Worm (Caenorhabditis elegans) whole organism, early embryonic: Measurements from ENCODE around the gene F15B9.10.

Experiments
- B0310.2 ChIP-seq: sonication (generic microtip); optimal IDR thresholded peaks from 2 replicates; lab custom pipeline; 2016; ENCODE audit warnings: mild to moderate bottlenecking, missing genetic modification characterization, missing compliant biosample characterization
- F13C5.2 ChIP-seq: sonication (generic microtip); optimal IDR thresholded peaks from 2 replicates; lab custom pipeline; 2017; ENCODE audit warnings: mild to moderate bottlenecking, missing genetic modification characterization, inconsistent platforms, missing compliant biosample characterization
- aly-1 ChIP-seq: sonication (generic microtip); optimal IDR thresholded peaks from 2 replicates; lab custom pipeline; 2016; ENCODE audit warnings: missing genetic modification characterization, missing compliant biosample characterization
- ama-1 ChIP-seq: fragments of 150-350 bp; optimal IDR thresholded peaks from 2 replicates; lab custom pipeline; 2014
- ceh-13 ChIP-seq: fragments of 200-800 bp; sonication (Bioruptor generic); optimal IDR thresholded peaks from 2 replicates; lab custom pipeline; 2018; ENCODE audit warnings: mild to moderate bottlenecking, missing genetic modification characterization, missing compliant biosample characterization
- ets-7 ChIP-seq: sonication (generic microtip); optimal IDR thresholded peaks from 2 replicates; lab custom pipeline; 2016; ENCODE audit warnings: missing genotype, missing genetic modification characterization, missing compliant biosample characterization
- flt-1 ChIP-seq: fragments of 200-800 bp; sonication (Bioruptor generic); IDR thresholded peaks from 2 replicates; pipeline ENCODE4 v1.3.6; 2022; ENCODE audit warnings: missing genetic modification characterization, missing compliant biosample characterization
- hmg-4 ChIP-seq: fragments of 200-800 bp; sonication (Bioruptor generic); optimal IDR thresholded peaks from 2 replicates; lab custom pipeline; 2018; ENCODE audit warnings: mild to moderate bottlenecking, missing genetic modification characterization, missing compliant biosample characterization
- hnd-1 ChIP-seq: sonication (generic microtip); optimal IDR thresholded peaks from 2 replicates; lab custom pipeline; 2016; ENCODE audit warnings: missing genetic modification characterization, missing compliant biosample characterization
- scrt-1 ChIP-seq: fragments of 200-800 bp; sonication (Bioruptor generic); IDR thresholded peaks from 2 replicates; pipeline ENCODE4 v1.3.6; 2022; ENCODE audit warnings: missing genetic modification characterization, missing compliant biosample characterization
- sea-1 ChIP-seq: fragments of 200-800 bp; sonication (Bioruptor generic); conservative IDR thresholded peaks from 2 replicates; pipeline ENCODE4 v1.3.6; 2022; ENCODE audit warnings: missing genetic modification characterization, missing compliant biosample characterization
- tbx-11 ChIP-seq: fragments of 200-800 bp; sonication (Bioruptor generic); IDR thresholded peaks from 2 replicates; pipeline ENCODE4 v1.3.6; 2022; ENCODE audit warnings: missing genetic modification characterization, missing compliant biosample characterization
- tbx-37 ChIP-seq: fragments of 200-800 bp; sonication (Bioruptor generic); conservative IDR thresholded peaks from 2 replicates; pipeline ENCODE4 v1.3.6; 2022; ENCODE audit warnings: missing genetic modification reagents, missing genetic modification characterization, missing compliant biosample characterization

DNA sequence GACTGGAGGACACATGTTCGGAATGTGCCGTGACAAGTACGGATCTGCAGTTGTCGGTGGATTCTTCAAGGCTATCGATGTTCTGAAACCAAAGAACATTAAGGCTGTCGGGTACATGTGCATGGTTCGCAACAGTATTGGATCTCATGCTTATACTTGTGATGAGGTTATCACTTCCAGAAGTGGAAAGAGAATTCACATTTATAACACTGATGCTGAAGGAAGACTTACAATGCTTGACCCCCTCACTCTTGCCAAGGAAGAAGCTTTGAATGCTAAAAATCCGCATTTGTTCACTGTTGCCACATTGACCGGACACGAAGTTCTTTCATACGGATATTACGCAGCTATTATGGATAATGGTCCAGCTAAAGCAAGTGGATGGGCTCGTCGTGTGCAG lies 36.3 kb upstream of the F15B9.10 start:
- TF ChIP-seq ama-1 (lab: Kevin White, UChicago) (no peak), hmg-4 (no peak), scrt-1 (GFP tag; lab: Robert Waterston, UW) (no peak), ceh-13 (GFP tag; lab: Kevin White, UChicago) (no peak), aly-1 (tag; lab: Kevin White, UChicago) (no peak), sea-1 (GFP tag; lab: Robert Waterston, UW) (no peak), F13C5.2 (no peak), flt-1 (no peak), hnd-1 (no peak), ets-7 (tag; lab: Kevin White, UChicago) (no peak), tbx-11 (no peak), tbx-37 (GFP tag; lab: Robert Waterston, UW) (no peak), B0310.2 (tag; lab: Kevin White, UChicago) (no peak)
